Worm (Caenorhabditis elegans) whole organism, early embryonic: ENCODE measurements around the gene srz-38.

ENCODE experiments used
- F13C5.2 ChIP-seq: sonication (generic microtip); optimal IDR thresholded peaks from 2 replicates; lab custom pipeline; 2017; ENCODE audit warnings: mild to moderate bottlenecking, missing genetic modification characterization, inconsistent platforms, missing compliant biosample characterization
- aly-1 ChIP-seq: sonication (generic microtip); optimal IDR thresholded peaks from 2 replicates; lab custom pipeline; 2016; ENCODE audit warnings: missing genetic modification characterization, missing compliant biosample characterization
- ceh-13 ChIP-seq: fragments of 200-800 bp; sonication (Bioruptor generic); optimal IDR thresholded peaks from 2 replicates; lab custom pipeline; 2018; ENCODE audit warnings: mild to moderate bottlenecking, missing genetic modification characterization, missing compliant biosample characterization
- ceh-36 ChIP-seq: sonication (generic microtip); optimal IDR thresholded peaks from 2 replicates; lab custom pipeline; 2016; ENCODE audit warnings: missing genetic modification characterization, inconsistent platforms, missing compliant biosample characterization
- flt-1 ChIP-seq: fragments of 200-800 bp; sonication (Bioruptor generic); IDR thresholded peaks from 2 replicates; pipeline ENCODE4 v1.3.6; 2022; ENCODE audit warnings: missing genetic modification characterization, missing compliant biosample characterization
- tbx-37 ChIP-seq: fragments of 200-800 bp; sonication (Bioruptor generic); conservative IDR thresholded peaks from 2 replicates; pipeline ENCODE4 v1.3.6; 2022; ENCODE audit warnings: missing genetic modification reagents, missing genetic modification characterization, missing compliant biosample characterization

DNA sequence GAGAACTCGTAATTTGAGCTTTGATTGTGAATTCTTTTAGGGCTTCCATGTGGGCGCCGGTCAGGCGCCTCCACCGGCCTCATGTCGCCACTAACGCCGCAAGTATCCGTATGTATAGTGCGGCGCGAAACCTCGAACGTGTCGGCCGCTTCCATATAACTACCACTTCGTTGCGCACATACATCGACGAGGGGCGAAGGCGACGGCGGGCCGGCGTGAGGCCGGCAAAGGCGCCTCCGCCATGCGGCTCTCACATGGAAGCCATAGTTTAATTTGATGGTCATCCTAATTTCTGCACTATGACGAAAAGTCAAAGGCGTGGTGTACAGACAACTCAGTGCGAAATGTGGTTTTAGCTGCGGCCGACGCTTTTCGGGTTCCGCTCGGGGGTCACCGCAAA lies 25.0 kb upstream of the srz-38 start:
- TF ChIP-seq ceh-13 = no peak
- TF ChIP-seq tbx-37 (GFP tag; lab: Robert Waterston, UW) = no peak
- TF ChIP-seq flt-1 (GFP tag; lab: Robert Waterston, UW) = no peak
- TF ChIP-seq aly-1 (tag; lab: Kevin White, UChicago) = no peak
- TF ChIP-seq ceh-36 = no peak
- TF ChIP-seq F13C5.2 (tag; lab: Kevin White, UChicago) = no peak
